Worm (Caenorhabditis elegans) whole organism, L1 larva: ENCODE measurements around the gene EEED8.14.

Experiments
- C04F5.9 ChIP-seq: sonication (generic microtip); optimal IDR thresholded peaks from 2 replicates; lab custom pipeline; 2016; ENCODE audit warnings: missing genetic modification characterization, missing compliant biosample characterization
- F16B12.6 ChIP-seq: fragments of 150-350 bp; optimal IDR thresholded peaks from 2 replicates; lab custom pipeline; 2014; ENCODE audit warnings: missing biosample characterization, missing genetic modification characterization
- alr-1 ChIP-seq: fragments of 200-800 bp; sonication (Bioruptor generic); optimal IDR thresholded peaks from 2 replicates; lab custom pipeline; 2018; ENCODE audit warnings: borderline replicate concordance, mild to moderate bottlenecking, missing genetic modification characterization, missing compliant biosample characterization
- ceh-63 ChIP-seq: fragments of 200-800 bp; sonication (Bioruptor generic); optimal IDR thresholded peaks from 2 replicates; lab custom pipeline; 2018; ENCODE audit warnings: mild to moderate bottlenecking, missing genetic modification characterization, missing compliant biosample characterization
- ces-1 ChIP-seq: fragments of 150-350 bp; optimal IDR thresholded peaks from 2 replicates; lab custom pipeline; 2014; ENCODE audit warnings: missing biosample characterization, missing genetic modification reagents, missing genetic modification characterization
- dsc-1 ChIP-seq: sonication (generic microtip); optimal IDR thresholded peaks from 2 replicates; lab custom pipeline; 2016; ENCODE audit warnings: mild to moderate bottlenecking, missing genetic modification characterization, missing compliant biosample characterization
- efl-1 ChIP-seq, 4 experiments: fragments of 150-350 bp; optimal IDR thresholded peaks in 3 of 4; peaks in 1 of 4; 1 replicate in 1 of 4; 2 replicates in 3 of 4; lab custom pipeline; 2014; ENCODE audit warnings: missing biosample characterization in 2 of 4, missing genetic modification characterization in 2 of 4, missing genetic modification reagents in 2 of 4
- efl-3 ChIP-seq: fragments of 200-800 bp; sonication (Bioruptor generic); optimal IDR thresholded peaks from 2 replicates; lab custom pipeline; 2018; ENCODE audit warnings: mild to moderate bottlenecking, missing genetic modification characterization, missing compliant biosample characterization
- egl-27 ChIP-seq, 2 experiments: fragments of 150-350 bp in 1 of 2; sonication (generic microtip); optimal IDR thresholded peaks; 3 replicates each; lab custom pipeline; 2017 to 2018; ENCODE audit warnings: missing biosample characterization in 2 of 2, missing genetic modification characterization in 2 of 2, missing genetic modification reagents in 2 of 2
- elt-3 ChIP-seq, 6 experiments: fragments of 150-350 bp in 1 of 6; sonication (generic microtip); optimal IDR thresholded peaks; 2 replicates each; lab custom pipeline; 2017 to 2018; ENCODE audit warnings: missing biosample characterization in 6 of 6, missing genetic modification characterization in 6 of 6, inconsistent platforms in 1 of 6
- ets-5 ChIP-seq: fragments of 200-800 bp; sonication (Bioruptor generic); IDR thresholded peaks from 2 replicates; pipeline ENCODE4 v1.3.6; 2022; ENCODE audit warnings: missing genetic modification characterization, missing compliant biosample characterization
- fkh-4 ChIP-seq: sonication (generic microtip); optimal IDR thresholded peaks from 2 replicates; lab custom pipeline; 2016; ENCODE audit warnings: missing compliant biosample characterization, missing genetic modification characterization, borderline replicate concordance
- fkh-8 ChIP-seq: sonication (generic microtip); optimal IDR thresholded peaks from 2 replicates; lab custom pipeline; 2016; ENCODE audit warnings: mild to moderate bottlenecking, missing genetic modification characterization, missing compliant biosample characterization
- hlh-17 ChIP-seq: fragments of 200-800 bp; sonication (Bioruptor generic); optimal IDR thresholded peaks from 2 replicates; lab custom pipeline; 2018; ENCODE audit warnings: missing genetic modification characterization, mild to moderate bottlenecking, missing compliant biosample characterization, moderate library complexity, borderline replicate concordance
- hlh-4 ChIP-seq: sonication (generic microtip); optimal IDR thresholded peaks from 2 replicates; lab custom pipeline; 2016; ENCODE audit warnings: mild to moderate bottlenecking, missing genetic modification characterization, missing compliant biosample characterization
- irx-1 ChIP-seq: sonication (generic microtip); optimal IDR thresholded peaks from 2 replicates; lab custom pipeline; 2016; ENCODE audit warnings: missing genetic modification characterization, missing compliant biosample characterization
- jun-1 ChIP-seq: fragments of 150-350 bp; optimal IDR thresholded peaks from 2 replicates; lab custom pipeline; 2014; ENCODE audit warnings: missing biosample characterization, missing genetic modification reagents, missing genetic modification characterization
- lin-35 ChIP-seq, 2 experiments: fragments of 150-350 bp; optimal IDR thresholded peaks; 2 replicates each; lab custom pipeline; 2014; ENCODE audit warnings: missing biosample characterization in 2 of 2, missing genetic modification characterization in 2 of 2, missing genetic modification reagents in 2 of 2
- lin-39 ChIP-seq: fragments of 150-350 bp; optimal IDR thresholded peaks from 2 replicates; lab custom pipeline; 2014; ENCODE audit warnings: missing biosample characterization, missing genetic modification reagents, missing genetic modification characterization
- mep-1 ChIP-seq: fragments of 150-350 bp; optimal IDR thresholded peaks from 2 replicates; lab custom pipeline; 2014; ENCODE audit warnings: missing biosample characterization, missing genetic modification characterization
- nhr-11 ChIP-seq: fragments of 150-350 bp; optimal IDR thresholded peaks from 2 replicates; lab custom pipeline; 2014; ENCODE audit warnings: missing biosample characterization, missing genetic modification characterization
- nhr-19 ChIP-seq: fragments of 200-800 bp; sonication (Bioruptor generic); conservative IDR thresholded peaks from 2 replicates; pipeline ENCODE4 v1.3.6; 2022; ENCODE audit warnings: missing genetic modification characterization, missing compliant biosample characterization
- nhr-20 ChIP-seq: sonication (generic microtip); optimal IDR thresholded peaks from 2 replicates; lab custom pipeline; 2016; ENCODE audit warnings: mild to moderate bottlenecking, missing genetic modification characterization, missing compliant biosample characterization
- nhr-237 ChIP-seq: fragments of 150-350 bp; optimal IDR thresholded peaks from 2 replicates; lab custom pipeline; 2014; ENCODE audit warnings: missing biosample characterization, missing genetic modification characterization
- nhr-28 ChIP-seq: fragments of 150-350 bp; optimal IDR thresholded peaks from 2 replicates; lab custom pipeline; 2014; ENCODE audit warnings: missing biosample characterization, missing genetic modification characterization
- nhr-71 ChIP-seq: sonication (generic microtip); optimal IDR thresholded peaks from 2 replicates; lab custom pipeline; 2016; ENCODE audit warnings: mild to moderate bottlenecking, missing genetic modification characterization, moderate library complexity, missing compliant biosample characterization
- nhr-76 ChIP-seq: sonication (generic microtip); optimal IDR thresholded peaks from 2 replicates; lab custom pipeline; 2017; ENCODE audit warnings: missing biosample characterization, missing genetic modification characterization
- nhr-85 ChIP-seq: sonication (generic microtip); peaks from one replicate; lab custom pipeline; 2016; ENCODE audit warnings: missing genetic modification characterization, inconsistent platforms, missing compliant biosample characterization
- pag-3 ChIP-seq: sonication (generic microtip); optimal IDR thresholded peaks from 2 replicates; lab custom pipeline; 2017; ENCODE audit warnings: missing genetic modification characterization, mild to moderate bottlenecking, missing compliant biosample characterization, antibody characterized with exemption, borderline replicate concordance; ENCODE audit not compliant: insufficient read depth
- pax-3 ChIP-seq: fragments of 200-800 bp; sonication (Bioruptor generic); optimal IDR thresholded peaks from 2 replicates; lab custom pipeline; 2018; ENCODE audit warnings: mild to moderate bottlenecking, missing genetic modification characterization, moderate library complexity, missing compliant biosample characterization
- pqm-1 ChIP-seq: sonication (generic microtip); optimal IDR thresholded peaks from 3 replicates; lab custom pipeline; 2017; ENCODE audit warnings: missing biosample characterization, missing genetic modification characterization
- skn-1 ChIP-seq: fragments of 150-350 bp; optimal IDR thresholded peaks from 2 replicates; lab custom pipeline; 2014; ENCODE audit warnings: missing biosample characterization, missing genetic modification characterization
- snu-23 ChIP-seq: sonication (generic microtip); optimal IDR thresholded peaks from 2 replicates; lab custom pipeline; 2016; ENCODE audit warnings: missing genetic modification characterization, missing compliant biosample characterization
- unc-130 ChIP-seq: fragments of 150-350 bp; optimal IDR thresholded peaks from 2 replicates; lab custom pipeline; 2017; ENCODE audit warnings: missing biosample characterization, missing genetic modification characterization, inconsistent platforms
- unc-62 ChIP-seq: fragments of 150-350 bp; optimal IDR thresholded peaks from 2 replicates; lab custom pipeline; 2014; ENCODE audit warnings: missing biosample characterization, missing genetic modification reagents, missing genetic modification characterization
- unc-86 ChIP-seq: sonication (generic microtip); optimal IDR thresholded peaks from 2 replicates; lab custom pipeline; 2016; ENCODE audit warnings: missing genetic modification characterization, missing compliant biosample characterization
- unc-98 ChIP-seq: fragments of 200-800 bp; sonication (Bioruptor generic); IDR thresholded peaks from 2 replicates; pipeline ENCODE4 v1.3.6; 2022; ENCODE audit warnings: missing genetic modification characterization, missing compliant biosample characterization
- xbp-1 ChIP-seq: sonication (generic microtip); optimal IDR thresholded peaks from 2 replicates; lab custom pipeline; 2016; ENCODE audit warnings: missing genetic modification characterization, missing compliant biosample characterization
- zag-1 ChIP-seq: fragments of 150-350 bp; optimal IDR thresholded peaks from 2 replicates; lab custom pipeline; 2014; ENCODE audit warnings: missing biosample characterization, missing genetic modification characterization
- ztf-11 ChIP-seq, 2 experiments: sonication (generic microtip); optimal IDR thresholded peaks; 2 replicates each; lab custom pipeline; 2016 to 2017; ENCODE audit warnings: missing genetic modification characterization in 2 of 2, missing biosample characterization in 1 of 2, missing compliant biosample characterization in 1 of 2
- ztf-4 ChIP-seq: fragments of 150-350 bp; optimal IDR thresholded peaks from 2 replicates; lab custom pipeline; 2014; ENCODE audit warnings: missing biosample characterization, missing genetic modification characterization

The EEED8.14 gene

DNA sequence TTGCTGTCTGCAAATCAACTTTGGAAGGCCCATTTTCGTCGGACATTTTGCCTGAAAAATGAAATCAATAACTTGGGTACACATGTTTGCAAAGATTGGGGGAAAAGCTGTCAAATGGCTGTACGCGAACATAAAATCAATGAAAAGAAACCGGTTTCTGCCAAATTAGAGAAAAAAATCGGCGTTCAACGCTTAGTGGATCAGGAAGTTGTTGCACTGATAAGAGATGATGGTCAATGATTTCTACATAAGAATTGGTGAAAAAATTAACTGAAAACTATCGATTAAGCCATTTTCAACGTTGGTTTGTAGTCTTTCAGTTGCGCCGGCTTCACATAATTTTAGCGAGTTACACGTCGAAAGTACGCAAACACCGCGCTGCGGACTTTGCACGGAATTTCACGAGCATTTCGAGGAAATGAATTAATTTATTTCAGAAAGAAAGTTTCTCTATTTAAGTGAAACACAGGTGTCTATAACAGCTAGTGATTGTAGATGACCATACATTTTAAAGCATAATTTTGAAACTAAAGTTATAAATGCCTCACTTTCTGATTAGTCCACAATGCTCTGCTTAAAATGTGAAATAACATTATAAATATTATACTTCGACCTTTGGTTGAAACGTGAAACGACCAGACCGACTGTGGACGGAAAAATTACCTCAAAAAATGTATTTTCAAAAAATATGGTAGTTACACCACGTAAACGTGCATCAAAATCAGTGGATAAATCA, 15.8 kb upstream of the EEED8.14 start, which contains the start of the genes F07F6.4 and F07F6.2 (continued):
- TF ChIP-seq hlh-17 (no peak), pag-3 (tag; lab: Kevin White, UChicago) (no peak), alr-1 (tag; lab: Kevin White, UChicago) (no peak), lin-35 (GFP tag; optimal IDR thresholded peaks at IDR 0.05; lab: Kevin White, UChicago) (peak; percentile 44 to 63), irx-1 (tag; lab: Kevin White, UChicago) (no peak), unc-130 (tag; lab: Kevin White, UChicago) (peak; percentile 53), F16B12.6 (tag; lab: Kevin White, UChicago) (peak; percentile 92), fkh-4 (tag; lab: Kevin White, UChicago) (no peak), nhr-76 (tag; lab: Kevin White, UChicago) (no peak), nhr-71 (tag; lab: Kevin White, UChicago) (peak; percentile 32), pqm-1 (tag; lab: Kevin White, UChicago) (no peak), efl-3 (GFP tag; lab: Kevin White, UChicago) (no peak), elt-3 (tag; optimal IDR thresholded peaks at IDR 0.05; lab: Kevin White, UChicago) (no peak), ztf-4 (no peak), mep-1 (tag; lab: Kevin White, UChicago) (no peak), nhr-19 (GFP tag; lab: Robert Waterston, UW) (no peak), egl-27 (tag; optimal IDR thresholded peaks at IDR 0.05; lab: Kevin White, UChicago) (no peak), snu-23 (GFP tag; lab: Kevin White, UChicago) (no peak), nhr-11 (tag; lab: Kevin White, UChicago) (no peak), zag-1 (tag; lab: Kevin White, UChicago) (no peak), skn-1 (peak; percentile 19), hlh-4 (tag; lab: Kevin White, UChicago) (no peak), ztf-11 (tag; optimal IDR thresholded peaks at IDR 0.05; lab: Kevin White, UChicago) (no peak), dsc-1 (tag; lab: Kevin White, UChicago) (no peak), xbp-1 (tag; lab: Kevin White, UChicago) (peak; percentile 68), pax-3 (tag; lab: Kevin White, UChicago) (no peak), unc-98 (no peak), fkh-8 (no peak), unc-86 (no peak), ces-1 (GFP tag; lab: Kevin White, UChicago) (no peak), nhr-28 (tag; lab: Kevin White, UChicago) (no peak), ets-5 (GFP tag; lab: Robert Waterston, UW) (no peak), C04F5.9 (no peak), ceh-63 (GFP tag; lab: Kevin White, UChicago) (no peak), nhr-237 (tag; lab: Kevin White, UChicago) (no peak), nhr-20 (no peak), nhr-85 (tag; lab: Kevin White, UChicago) (no peak), lin-39 (no peak), efl-1 (optimal IDR thresholded peaks at IDR 0.05; lab: Kevin White, UChicago) (peak; percentile 40 to 55), efl-1 (GFP tag; optimal IDR thresholded peaks at IDR 0.05 in 1 of 2; lab: Kevin White, UChicago) (peak; percentile 56 to 89), jun-1 (tag; lab: Kevin White, UChicago) (no peak)
- TF ChIP-seq, all 84 proteins: peak for 13

ce11 chrII:5426470-5426869, 12.6 kb upstream of the EEED8.14 start:
- TF ChIP-seq unc-62 (GFP tag; lab: Kevin White, UChicago) (no peak), nhr-85 (tag; lab: Kevin White, UChicago) (peak; percentile 12)
- TF ChIP-seq, all 84 proteins: peak for 1
